Fruit fly (Drosophila melanogaster): Measurements from ENCODE around the gene CG13855.

CG13855 gene

DNA sequence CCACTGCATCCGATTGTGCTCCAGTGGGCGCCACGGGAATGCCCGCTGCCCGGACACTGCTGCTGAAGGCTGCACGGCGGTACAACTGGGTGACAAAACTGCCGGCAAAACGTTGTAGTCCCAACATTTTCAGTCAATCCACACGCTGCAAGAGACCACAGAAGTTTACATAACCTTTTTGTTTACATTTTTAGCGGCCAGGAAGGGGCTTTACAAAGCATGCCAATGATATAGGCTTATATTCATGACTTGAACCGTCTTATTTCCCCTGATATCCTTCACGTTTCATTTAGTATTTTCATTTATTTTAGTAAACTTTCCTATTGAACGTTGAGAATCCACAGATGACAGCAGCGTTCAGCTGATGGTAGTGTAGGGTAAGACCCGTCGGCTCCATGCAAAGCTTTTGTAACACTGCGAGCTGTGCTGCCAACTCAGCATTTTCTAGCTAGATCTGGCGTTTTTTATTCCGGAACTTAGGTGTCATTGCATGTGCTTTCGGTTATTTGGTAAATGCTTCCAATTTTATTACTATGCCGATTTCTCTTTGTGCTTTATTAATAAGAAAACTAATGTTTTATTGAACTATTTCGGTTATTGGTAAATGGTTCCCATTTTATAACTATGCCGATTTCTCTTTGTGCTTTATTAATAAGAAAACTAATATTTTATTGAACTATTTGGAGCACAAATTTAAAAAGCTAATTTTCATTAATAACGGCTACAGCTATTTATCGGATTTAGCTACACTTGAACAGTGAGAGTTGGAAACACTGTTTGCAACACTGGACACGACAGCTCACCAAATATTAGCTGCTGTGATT lies 5.0 kb downstream of the CG13855 start, which contains the start of the genes CG13850 and lqfR:
Gene CG13850 (minus strand): TSS at position 379 of the 824 bp plus-strand sequence.
Gene lqfR (plus strand): TSS at position 765 of the 824 bp plus-strand sequence.
- TF ChIP-seq Dll (optimal IDR thresholded peaks at IDR 0.05) (no peak), psq (optimal IDR thresholded peaks at IDR 0.05) (no peak), EcR (GFP tag; optimal IDR thresholded peaks at IDR 0.05) (no peak), CG8478 (optimal IDR thresholded peaks at IDR 0.05) (no peak), pan (optimal IDR thresholded peaks at IDR 0.05) (no peak)

- TF ChIP-seq EcR (GFP tag; optimal IDR thresholded peaks at IDR 0.05) (no peak), psq (optimal IDR thresholded peaks at IDR 0.05) (no peak), CG8478 (optimal IDR thresholded peaks at IDR 0.05) (no peak), usp (GFP tag; optimal IDR thresholded peaks at IDR 0.05) (no peak), pan (optimal IDR thresholded peaks at IDR 0.05) (no peak), Dll (optimal IDR thresholded peaks at IDR 0.05) (no peak)
Observed at dm6 chr3R:22411879-22412587, 6.3 kb downstream of the CG13855 start.

- TF ChIP-seq EcR (GFP tag; optimal IDR thresholded peaks at IDR 0.05) (no peak), usp (GFP tag; optimal IDR thresholded peaks at IDR 0.05) (no peak), pan (optimal IDR thresholded peaks at IDR 0.05) (no peak), CG8478 (optimal IDR thresholded peaks at IDR 0.05) (no peak), Dll (optimal IDR thresholded peaks at IDR 0.05) (no peak), psq (optimal IDR thresholded peaks at IDR 0.05) (no peak)
Observed at dm6 chr3R:22420911-22421310, 15.2 kb downstream of the CG13855 start, which contains the start of the genes Nop56 and mats. Gene Nop56 (minus strand): TSS chr3R:22421068. Gene mats (plus strand): TSS chr3R:22421161.

DNA sequence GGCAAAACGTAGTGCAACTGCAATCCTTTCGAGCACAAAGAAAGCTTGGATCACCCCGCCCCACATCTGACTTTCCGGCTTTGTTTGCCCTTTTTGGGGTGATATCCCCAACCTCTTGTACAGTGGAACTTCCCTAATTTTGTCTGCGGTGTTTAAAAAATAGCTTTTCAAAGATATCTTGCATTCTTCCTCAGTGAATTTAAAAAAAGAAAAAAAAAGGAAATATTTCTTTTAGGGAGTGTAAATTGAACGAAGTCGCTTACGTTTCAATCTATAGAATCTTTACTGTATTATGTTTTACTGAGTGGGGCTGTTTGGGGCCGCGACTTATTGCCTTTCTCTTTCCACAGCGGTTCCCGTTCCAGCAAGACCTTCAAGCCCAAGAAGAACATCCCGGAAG lies 15.9 kb downstream of the CG13855 start:
- TF ChIP-seq CG8478 (optimal IDR thresholded peaks at IDR 0.05) (no peak), pan (optimal IDR thresholded peaks at IDR 0.05) (no peak), Dll (optimal IDR thresholded peaks at IDR 0.05) (no peak), EcR (GFP tag; optimal IDR thresholded peaks at IDR 0.05) (no peak), psq (optimal IDR thresholded peaks at IDR 0.05) (no peak), usp (GFP tag; optimal IDR thresholded peaks at IDR 0.05) (no peak)

- TF ChIP-seq EcR (GFP tag; optimal IDR thresholded peaks at IDR 0.05) (no peak), Dll (optimal IDR thresholded peaks at IDR 0.05) (no peak), pan (optimal IDR thresholded peaks at IDR 0.05) (no peak), usp (GFP tag; optimal IDR thresholded peaks at IDR 0.05) (no peak), CG8478 (optimal IDR thresholded peaks at IDR 0.05) (no peak), psq (optimal IDR thresholded peaks at IDR 0.05) (no peak)
Observed at dm6 chr3R:22423996-22424395, 18.3 kb downstream of the CG13855 start.

- TF ChIP-seq usp (GFP tag; optimal IDR thresholded peaks at IDR 0.05) (no peak), CG8478 (optimal IDR thresholded peaks at IDR 0.05) (no peak), Dll (optimal IDR thresholded peaks at IDR 0.05) (no peak), pan (optimal IDR thresholded peaks at IDR 0.05) (no peak), EcR (GFP tag; optimal IDR thresholded peaks at IDR 0.05) (no peak), psq (optimal IDR thresholded peaks at IDR 0.05) (no peak)
Observed at dm6 chr3R:22424602-22425190, 19.0 kb downstream of the CG13855 start, which contains the start of gene pinta. Gene pinta (minus strand): TSS chr3R:22424929.

DNA sequence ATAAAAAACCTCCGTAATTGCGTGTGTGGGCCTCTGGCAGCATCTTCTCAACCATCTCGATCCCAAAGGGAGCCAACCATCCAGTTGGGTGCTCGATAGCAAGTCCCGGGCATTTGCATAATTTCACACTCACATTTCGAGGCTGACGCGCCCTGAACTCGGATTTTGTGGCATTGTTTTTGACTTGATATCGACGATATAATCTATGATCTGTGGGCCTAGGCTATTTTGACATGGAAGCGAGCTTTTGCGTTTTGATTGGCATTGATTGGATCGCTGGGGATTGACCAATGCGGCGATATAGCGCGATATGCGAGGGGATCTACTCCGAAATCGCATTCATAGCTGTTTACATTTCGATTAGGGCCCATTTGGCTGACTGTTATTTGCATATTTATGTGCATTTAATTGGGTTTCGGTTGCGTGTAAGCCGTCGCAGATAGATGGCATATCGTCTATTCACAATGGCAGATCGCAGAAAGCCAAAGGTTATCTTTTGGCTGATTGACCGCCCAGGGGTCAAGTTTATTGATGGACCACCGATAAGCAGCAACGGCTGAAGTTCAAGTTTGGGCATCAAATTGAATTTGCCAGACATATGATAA lies 26.6 kb downstream of the CG13855 start:
- TF ChIP-seq Dll (optimal IDR thresholded peaks at IDR 0.05) (no peak), EcR (GFP tag; optimal IDR thresholded peaks at IDR 0.05) (no peak), usp (GFP tag; optimal IDR thresholded peaks at IDR 0.05) (no peak), psq (optimal IDR thresholded peaks at IDR 0.05) (no peak), pan (optimal IDR thresholded peaks at IDR 0.05) (no peak), CG8478 (optimal IDR thresholded peaks at IDR 0.05) (no peak)

dm6 chr3R:22436050-22436449 lies 30.3 kb downstream of the CG13855 start, which contains the start of gene CG13847:
Gene CG13847 (minus strand): TSS chr3R:22436150.
- TF ChIP-seq Dll (optimal IDR thresholded peaks at IDR 0.05), result no peak
- no peak for TF ChIP-seq psq (optimal IDR thresholded peaks at IDR 0.05)
- TF ChIP-seq pan (optimal IDR thresholded peaks at IDR 0.05), result no peak
- TF ChIP-seq usp (GFP tag; optimal IDR thresholded peaks at IDR 0.05), result no peak
- TF ChIP-seq CG8478 (optimal IDR thresholded peaks at IDR 0.05), result no peak
- TF ChIP-seq EcR (GFP tag; optimal IDR thresholded peaks at IDR 0.05), result no peak

DNA sequence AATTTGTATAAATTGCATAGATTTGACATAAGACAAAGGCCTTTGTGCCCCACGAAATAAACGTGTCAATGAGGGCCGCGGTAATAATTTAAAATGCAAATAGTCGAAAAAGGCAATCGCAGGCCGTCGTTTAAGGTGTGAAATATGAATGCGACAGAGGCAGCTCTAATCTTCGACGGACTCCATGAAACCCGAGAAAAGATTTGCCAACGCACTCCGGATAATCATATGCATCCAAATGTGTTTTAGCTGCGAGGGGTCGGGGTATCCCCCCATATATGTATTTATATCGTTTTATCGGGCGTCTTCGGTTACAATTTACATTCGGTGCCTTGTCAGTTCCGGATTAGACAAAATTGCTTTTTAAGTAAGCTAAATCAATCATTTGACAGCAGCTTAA lies 32.6 kb downstream of the CG13855 start:
- TF ChIP-seq EcR (GFP tag; optimal IDR thresholded peaks at IDR 0.05), result no peak
- TF ChIP-seq Dll (optimal IDR thresholded peaks at IDR 0.05), result no peak
- no peak for TF ChIP-seq pan (optimal IDR thresholded peaks at IDR 0.05)
- TF ChIP-seq CG8478 (optimal IDR thresholded peaks at IDR 0.05), result no peak
- TF ChIP-seq psq (optimal IDR thresholded peaks at IDR 0.05), result no peak
- TF ChIP-seq usp (GFP tag; optimal IDR thresholded peaks at IDR 0.05), result no peak

DNA sequence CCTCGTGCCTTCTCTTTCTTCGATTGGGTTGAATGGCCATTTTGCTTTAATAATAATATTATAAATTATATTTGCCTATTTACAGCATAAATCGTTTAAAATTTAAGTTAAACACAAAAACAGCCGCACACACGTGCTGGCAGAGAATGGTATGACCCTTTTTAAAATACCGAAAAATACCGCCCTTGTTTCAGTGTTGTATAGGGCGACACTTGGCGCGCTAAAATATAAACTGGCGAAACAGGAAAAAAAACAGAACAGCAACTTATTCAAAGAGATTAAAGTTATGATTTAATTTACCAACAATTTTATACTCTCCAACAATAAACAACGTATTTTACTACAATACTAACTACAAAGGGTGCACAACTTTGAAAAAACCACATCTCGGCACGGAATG lies 40.8 kb downstream of the CG13855 start, which contains the start of gene CG12499:
Gene CG12499 (minus strand): TSS at position 95 of the 400 bp plus-strand sequence.
- TF ChIP-seq Dll (optimal IDR thresholded peaks at IDR 0.05) (no peak), psq (optimal IDR thresholded peaks at IDR 0.05) (no peak), CG8478 (optimal IDR thresholded peaks at IDR 0.05) (no peak), pan (optimal IDR thresholded peaks at IDR 0.05) (no peak), EcR (GFP tag; optimal IDR thresholded peaks at IDR 0.05) (no peak), usp (GFP tag; optimal IDR thresholded peaks at IDR 0.05) (no peak)

All from whole organism.